ENCODE assay signal across 6 worm cellular contexts in the genomic region with DNA sequence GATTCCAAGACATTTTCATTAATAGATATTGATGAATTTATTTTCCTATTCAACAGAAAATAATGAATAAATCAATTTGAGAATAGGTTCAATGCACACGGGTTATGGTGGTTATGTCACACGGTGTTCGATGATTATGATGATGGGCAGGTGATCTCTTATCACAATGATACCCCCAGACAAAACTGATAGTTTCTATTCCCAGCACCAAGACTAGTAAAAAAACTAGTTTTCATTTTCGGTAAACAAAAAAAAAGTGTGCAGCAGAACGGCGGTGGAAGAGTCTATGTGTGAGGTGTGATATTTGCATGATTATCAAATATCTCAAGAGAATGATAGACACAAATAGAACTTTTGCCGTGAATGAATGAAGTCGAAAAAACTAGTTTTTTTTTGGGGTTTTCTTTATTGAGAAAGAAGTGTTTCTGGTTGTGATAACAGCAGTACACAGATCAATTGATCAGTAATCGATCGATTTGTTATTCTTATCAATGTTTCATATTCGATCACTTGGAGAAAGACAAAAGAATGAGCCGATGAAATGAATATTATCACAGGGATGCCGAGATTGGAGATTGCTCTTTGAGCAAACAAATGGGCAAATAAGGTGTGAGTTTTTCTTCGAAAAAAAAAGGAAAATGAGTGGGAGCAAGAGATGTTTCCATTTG.
TF ChIP-seq lines count a peak whose summit lies in the region.

No protein-coding gene starts in this region.

TF ChIP-seq in whole organism, L1 larva, 84 proteins besides CTCF, POLR2A, EP300 and RAD21 (continues in another document):
- TF ChIP-seq lin-14 (GFP tag; optimal IDR thresholded peaks at IDR 0.05; lab: Kevin White, UChicago) (peak; percentile 29), nhr-85 (tag; lab: Kevin White, UChicago) (peak; percentile 74), ceh-8 (GFP tag; optimal IDR thresholded peaks at IDR 0.05; lab: Kevin White, UChicago) (no peak), nhr-76 (tag; optimal IDR thresholded peaks at IDR 0.05; lab: Kevin White, UChicago) (no peak), nhr-12 (tag; optimal IDR thresholded peaks at IDR 0.05; lab: Kevin White, UChicago) (no peak), ceh-88 (GFP tag; IDR thresholded peaks at IDR 0.05; lab: Robert Waterston, UW) (no peak), lin-35 (GFP tag; optimal IDR thresholded peaks at IDR 0.05; lab: Kevin White, UChicago) (peak in 1 of 2 experiments; percentile 48), grh-1 (GFP tag; IDR thresholded peaks at IDR 0.05; lab: Robert Waterston, UW) (peak; percentile 44; the same call in 1 of the 2 replicates), nhr-71 (tag; optimal IDR thresholded peaks at IDR 0.05; lab: Kevin White, UChicago) (peak; percentile 42), elt-3 (tag; optimal IDR thresholded peaks at IDR 0.05; lab: Kevin White, UChicago) (peak in 1 of 6 experiments; percentile 50), mab-9 (GFP tag; IDR thresholded peaks at IDR 0.05; lab: Robert Waterston, UW) (no peak), snu-23 (GFP tag; optimal IDR thresholded peaks at IDR 0.05; lab: Kevin White, UChicago) (peak; percentile 30), efl-3 (GFP tag; optimal IDR thresholded peaks at IDR 0.05; lab: Kevin White, UChicago) (no peak), elt-2 (tag; optimal IDR thresholded peaks at IDR 0.05; lab: Kevin White, UChicago) (peak; percentile 65)

TF ChIP-seq in whole organism, L2 larva, 48 proteins besides CTCF, POLR2A, EP300 and RAD21:
- TF ChIP-seq sma-9 (GFP tag; optimal IDR thresholded peaks at IDR 0.05; lab: Kevin White, UChicago) (peak; percentile 3), sma-9 (tag; optimal IDR thresholded peaks at IDR 0.05; lab: Kevin White, UChicago) (no peak), dmd-4 (tag; optimal IDR thresholded peaks at IDR 0.05; lab: Kevin White, UChicago) (no peak), alr-1 (tag; optimal IDR thresholded peaks at IDR 0.05; lab: Kevin White, UChicago) (no peak), ceh-82 (tag; optimal IDR thresholded peaks at IDR 0.05; lab: Kevin White, UChicago) (no peak), unc-55 (GFP tag; optimal IDR thresholded peaks at IDR 0.05; lab: Kevin White, UChicago) (no peak), snpc-4 (tag; optimal IDR thresholded peaks at IDR 0.05; lab: Kevin White, UChicago) (no peak)

TF ChIP-seq in whole organism, L3 larva, 47 proteins besides CTCF, POLR2A, EP300 and RAD21:
- TF ChIP-seq elt-2 (tag; optimal IDR thresholded peaks at IDR 0.05; lab: Kevin White, UChicago) (peak; percentile 67), unc-62 (GFP tag; optimal IDR thresholded peaks at IDR 0.05; lab: Kevin White, UChicago) (no peak), unc-39 (tag; optimal IDR thresholded peaks at IDR 0.05; lab: Kevin White, UChicago) (no peak), sea-2 (GFP tag; optimal IDR thresholded peaks at IDR 0.05; lab: Kevin White, UChicago) (no peak), elt-3 (tag; optimal IDR thresholded peaks at IDR 0.05; lab: Kevin White, UChicago) (peak in 1 of 3 experiments; percentile 82), lsy-12 (tag; optimal IDR thresholded peaks at IDR 0.05; lab: Kevin White, UChicago) (no peak), ztf-4 (tag; optimal IDR thresholded peaks at IDR 0.05; lab: Kevin White, UChicago) (no peak), tbx-2 (tag; optimal IDR thresholded peaks at IDR 0.05; lab: Kevin White, UChicago) (no peak), nhr-11 (tag; optimal IDR thresholded peaks at IDR 0.05; lab: Kevin White, UChicago) (no peak), pqm-1 (tag; optimal IDR thresholded peaks at IDR 0.05; lab: Kevin White, UChicago) (peak; percentile 55), nhr-76 (tag; optimal IDR thresholded peaks at IDR 0.05; lab: Kevin White, UChicago) (no peak), nhr-43 (tag; optimal IDR thresholded peaks at IDR 0.05; lab: Kevin White, UChicago; ENCODE audit: poor library complexity, severe bottlenecking) (peak; percentile 19), nfya-1 (tag; optimal IDR thresholded peaks at IDR 0.05; lab: Kevin White, UChicago; ENCODE audit: insufficient read depth) (no peak), nhr-23 (tag; optimal IDR thresholded peaks at IDR 0.05; lab: Kevin White, UChicago) (no peak), nhr-237 (tag; optimal IDR thresholded peaks at IDR 0.05; lab: Kevin White, UChicago) (no peak)

TF ChIP-seq in whole organism, L4 larva, 104 proteins besides CTCF, POLR2A, EP300 and RAD21 (continues in another document):
- peak; percentile 10 for TF ChIP-seq dve-1 (tag; optimal IDR thresholded peaks at IDR 0.05; lab: Kevin White, UChicago; ENCODE audit: insufficient read depth)
- no peak for TF ChIP-seq dmd-9 (GFP tag; IDR thresholded peaks at IDR 0.05; lab: Robert Waterston, UW)
- TF ChIP-seq tag-97 (GFP tag; IDR thresholded peaks at IDR 0.05; lab: Robert Waterston, UW) = no peak
- peak; percentile 81 for TF ChIP-seq hlh-30 (tag; optimal IDR thresholded peaks at IDR 0.05; lab: Kevin White, UChicago; ENCODE audit: insufficient read depth)
- TF ChIP-seq aha-1 (tag; lab: Kevin White, UChicago) = peak; percentile 15
- peak in 1 of 2 experiments; percentile 7 for TF ChIP-seq mdl-1 (tag; optimal IDR thresholded peaks at IDR 0.05; lab: Kevin White, UChicago)
- no peak for TF ChIP-seq lin-13 (GFP tag; optimal IDR thresholded peaks at IDR 0.05; lab: Kevin White, UChicago)
- TF ChIP-seq hlh-11 (tag; optimal IDR thresholded peaks at IDR 0.05; lab: Kevin White, UChicago) = peak; percentile 68
- TF ChIP-seq mes-2 (tag; optimal IDR thresholded peaks at IDR 0.05; lab: Kevin White, UChicago; ENCODE audit: poor library complexity, severe bottlenecking) = peak; percentile 9
- TF ChIP-seq daf-16 (GFP tag; optimal IDR thresholded peaks at IDR 0.05; lab: Kevin White, UChicago) = peak in 1 of 2 experiments; percentile 4
- no peak for TF ChIP-seq daf-16 (tag; optimal IDR thresholded peaks at IDR 0.05; lab: Kevin White, UChicago)
- 0 out of 2 replicates have a peak, but pooled peaks have one; percentile 8 for TF ChIP-seq tra-1 (GFP tag; IDR thresholded peaks at IDR 0.05; lab: Robert Waterston, UW)
- no peak for TF ChIP-seq R02D3.7 (tag; optimal IDR thresholded peaks at IDR 0.05; lab: Kevin White, UChicago)
- TF ChIP-seq nhr-10 (tag; optimal IDR thresholded peaks at IDR 0.05; lab: Kevin White, UChicago) = peak; percentile 3
- TF ChIP-seq nhr-6 (tag; optimal IDR thresholded peaks at IDR 0.05; lab: Kevin White, UChicago) = peak; percentile 16
- TF ChIP-seq pqm-1 (tag; optimal IDR thresholded peaks at IDR 0.05; lab: Kevin White, UChicago) = peak; percentile 28

TF ChIP-seq in whole organism, late embryonic, 69 proteins besides CTCF, POLR2A, EP300 and RAD21:
- TF ChIP-seq fkh-10 (GFP tag; optimal IDR thresholded peaks at IDR 0.05; lab: Kevin White, UChicago) (no peak), hlh-13 (GFP tag; optimal IDR thresholded peaks at IDR 0.05; lab: Kevin White, UChicago) (no peak), ztf-16 (tag; optimal IDR thresholded peaks at IDR 0.05; lab: Kevin White, UChicago) (no peak), zip-5 (tag; optimal IDR thresholded peaks at IDR 0.05; lab: Kevin White, UChicago) (no peak), elt-2 (tag; optimal IDR thresholded peaks at IDR 0.05; lab: Kevin White, UChicago) (peak; percentile 46)

TF ChIP-seq in whole organism, young adult, 124 proteins besides CTCF, POLR2A, EP300 and RAD21:
- 0 out of 2 replicates have a peak, but pooled peaks have one; percentile 27 for TF ChIP-seq B0336.3 (GFP tag; IDR thresholded peaks at IDR 0.05; lab: Robert Waterston, UW)
- TF ChIP-seq F55B11.4 (tag; optimal IDR thresholded peaks at IDR 0.05; lab: Kevin White, UChicago; ENCODE audit: borderline replicate concordance, insufficient read depth) = no peak
- TF ChIP-seq cebp-1 (GFP tag; IDR thresholded peaks at IDR 0.05; lab: Robert Waterston, UW) = no peak
- peak; percentile 42 for TF ChIP-seq cebp-1 (tag; optimal IDR thresholded peaks at IDR 0.05; lab: Kevin White, UChicago)
- TF ChIP-seq nhr-80 (tag; optimal IDR thresholded peaks at IDR 0.05; lab: Kevin White, UChicago) = peak; percentile 58
